Fruit fly (Drosophila melanogaster) whole organism, embryonic: ENCODE data around the gene Apoltp.

Experiments used
- CG13624 ChIP-seq: fragments of 200-800 bp; sonication (Bioruptor generic); optimal IDR thresholded peaks from 2 replicates; lab custom pipeline; 2016; ENCODE audit warnings: missing biosample characterization, missing genetic modification characterization
- CG3281 ChIP-seq: fragments of 200-800 bp; sonication (Bioruptor generic); optimal IDR thresholded peaks from 3 replicates; lab custom pipeline; 2017; ENCODE audit warnings: missing biosample characterization, mild to moderate bottlenecking, missing genetic modification characterization
- CG34224 ChIP-seq: fragments of 200-800 bp; sonication (Bioruptor generic); IDR thresholded peaks from 3 replicates; pipeline ENCODE4 v1.3.6; 2022; ENCODE audit warnings: missing biosample characterization, missing genetic modification characterization; ENCODE audit not compliant: partially characterized antibody
- CG7963 ChIP-seq: fragments of 200-800 bp; sonication (Bioruptor generic); IDR thresholded peaks from 3 replicates; pipeline ENCODE4 v1.3.6; 2022; ENCODE audit warnings: missing biosample characterization, missing genetic modification characterization; ENCODE audit not compliant: partially characterized antibody
- CkIIα-i1 ChIP-seq: fragments of 200-800 bp; sonication (Bioruptor generic); IDR thresholded peaks from 2 replicates; pipeline ENCODE4 v1.3.6; 2022; ENCODE audit warnings: missing biosample characterization, missing genetic modification characterization
- CoRest ChIP-seq: fragments of 200-800 bp; sonication (Bioruptor generic); optimal IDR thresholded peaks from 3 replicates; lab custom pipeline; 2018; ENCODE audit warnings: missing biosample characterization, mild to moderate bottlenecking, missing genetic modification characterization, moderate library complexity
- Dll ChIP-seq: fragments of 200-800 bp; sonication (Bioruptor generic); IDR thresholded peaks from 4 replicates; pipeline ENCODE4 v1.3.6; 2022; ENCODE audit warnings: missing biosample characterization, missing genetic modification characterization; ENCODE audit not compliant: partially characterized antibody
- Hmx ChIP-seq: fragments of 200-800 bp; sonication (Bioruptor generic); optimal IDR thresholded peaks from 2 replicates; lab custom pipeline; 2016; ENCODE audit warnings: missing biosample characterization, missing genetic modification characterization
- h ChIP-seq: fragments of >200 bp; optimal IDR thresholded peaks from 2 replicates; lab custom pipeline; 2017
- hth ChIP-seq: fragments of >200 bp; optimal IDR thresholded peaks from 2 replicates; lab custom pipeline; 2017; ENCODE audit warnings: inconsistent platforms
- pan ChIP-seq, 4 experiments: fragments of >200 bp in 3 of 4; fragments of 200-800 bp in 1 of 4; sonication (Bioruptor generic) in 1 of 4; optimal IDR thresholded peaks in 3 of 4; IDR thresholded peaks in 1 of 4; 2 replicates each; pipeline versions ENCODE4 v1.3.6 to Lab custom; 2017 to 2022; ENCODE audit warnings: missing biosample characterization in 2 of 4, missing genetic modification characterization in 2 of 4, mixed read lengths in 1 of 4
- unc-4 ChIP-seq: fragments of 200-800 bp; sonication (Bioruptor generic); IDR thresholded peaks from 2 replicates; pipeline ENCODE4 v1.3.6; 2022; ENCODE audit warnings: missing biosample characterization, missing genetic modification characterization; ENCODE audit not compliant: partially characterized antibody

dm6 chr2L:9703000-9703399 is 69.0 kb downstream of the Apoltp start:
- TF ChIP-seq h (lab: Kevin White, UChicago) (no peak), CG3281 (GFP tag; lab: Kevin White, UChicago) (no peak), CkIIα-i1 (GFP tag; lab: Robert Waterston, UW) (no peak), pan (optimal IDR thresholded peaks at IDR 0.05; lab: Kevin White, UChicago) (no peak), pan (GFP tag; optimal IDR thresholded peaks at IDR 0.05 in 1 of 2, IDR thresholded peaks at IDR 0.05 in 1 of 2) (no peak), CG34224 (GFP tag; lab: Robert Waterston, UW) (no peak), hth (no peak), Dll (GFP tag; lab: Robert Waterston, UW) (no peak), Hmx (GFP tag; lab: Kevin White, UChicago) (no peak), CoRest (tag; lab: Kevin White, UChicago) (no peak), CG7963 (GFP tag; lab: Robert Waterston, UW) (no peak), unc-4 (no peak), CG13624 (no peak)
